Fruit fly (Drosophila melanogaster) whole organism, wandering third instar larva: Measurements from ENCODE around the gene CG31109.
A peak's percentile ranks its signal among the peaks of the same experiment; 100 is the strongest.

Experiments used
- Abd-B ChIP-seq: fragments of >200 bp; optimal IDR thresholded peaks from 2 replicates; lab custom pipeline; 2017; ENCODE audit warnings: missing biosample characterization, missing genetic modification characterization
- CG32264 ChIP-seq: fragments of 200-800 bp; sonication (Bioruptor generic); optimal IDR thresholded peaks from 2 replicates; lab custom pipeline; 2016; ENCODE audit warnings: missing biosample characterization, missing genetic modification characterization
- CrebA ChIP-seq: fragments of 200-800 bp; sonication (Bioruptor generic); optimal IDR thresholded peaks from 2 replicates; lab custom pipeline; 2016; ENCODE audit warnings: missing biosample characterization, mild to moderate bottlenecking, missing genetic modification characterization, borderline replicate concordance
- Hnf4 ChIP-seq: fragments of 200-800 bp; sonication (Bioruptor generic); optimal IDR thresholded peaks from 2 replicates; lab custom pipeline; 2016; ENCODE audit warnings: missing biosample characterization, mild to moderate bottlenecking, missing genetic modification characterization
- Hr83 ChIP-seq: fragments of 200-300 bp; sonication (Bioruptor generic); optimal IDR thresholded peaks from 2 replicates; lab custom pipeline; 2016; ENCODE audit warnings: missing biosample characterization, mild to moderate bottlenecking, missing genetic modification characterization, moderate library complexity; ENCODE audit not compliant: poor library complexity, severe bottlenecking
- Jra ChIP-seq: sonication (Bioruptor generic); optimal IDR thresholded peaks from 2 replicates; lab custom pipeline; 2016; ENCODE audit warnings: missing biosample characterization, missing genetic modification characterization
- Mio ChIP-seq: sonication (Bioruptor generic); optimal IDR thresholded peaks from 2 replicates; lab custom pipeline; 2016; ENCODE audit warnings: missing biosample characterization, missing genetic modification characterization
- Myc ChIP-seq: fragments of >200 bp; optimal IDR thresholded peaks from 2 replicates; lab custom pipeline; 2017
- N ChIP-seq: fragments of >200 bp; optimal IDR thresholded peaks from 2 replicates; lab custom pipeline; 2018; ENCODE audit warnings: missing biosample characterization, missing external identifiers, missing genetic modification characterization
- OdsH ChIP-seq: fragments of 200-800 bp; sonication (Bioruptor generic); optimal IDR thresholded peaks from 2 replicates; lab custom pipeline; 2016; ENCODE audit warnings: missing biosample characterization, mild to moderate bottlenecking, missing genetic modification characterization
- Rel ChIP-seq, 2 experiments: fragments of 200-800 bp; sonication (Bioruptor generic) in 1 of 2; optimal IDR thresholded peaks; 2 replicates in 1 of 2; 3 replicates in 1 of 2; lab custom pipeline; 2016 to 2019; ENCODE audit warnings: mild to moderate bottlenecking in 2 of 2, missing biosample characterization in 2 of 2, missing genetic modification characterization in 2 of 2, moderate library complexity in 1 of 2
- Vsx2 ChIP-seq: fragments of 200-300, 225-300 bp; sonication (Bioruptor generic); optimal IDR thresholded peaks from 2 replicates; lab custom pipeline; 2018; ENCODE audit warnings: missing biosample characterization, missing genetic modification characterization; ENCODE audit not compliant: partially characterized antibody
- br ChIP-seq: fragments of 200-800 bp; sonication (Bioruptor generic); optimal IDR thresholded peaks from 2 replicates; lab custom pipeline; 2016; ENCODE audit warnings: missing biosample characterization, missing genetic modification characterization
- dl ChIP-seq, 2 experiments: fragments of 175-275, 200-275 bp in 1 of 2; fragments of 200-275 bp in 1 of 2; sonication (Bioruptor generic); optimal IDR thresholded peaks; lab custom pipeline; 2018; ENCODE audit warnings: mild to moderate bottlenecking in 2 of 2, missing biosample characterization in 2 of 2, missing genetic modification characterization in 2 of 2, moderate library complexity in 2 of 2; ENCODE audit not compliant: partially characterized antibody in 2 of 2, insufficient read depth in 1 of 2
- dmrt93B ChIP-seq: fragments of 200-800 bp; sonication (Bioruptor generic); optimal IDR thresholded peaks from 2 replicates; lab custom pipeline; 2018; ENCODE audit warnings: missing biosample characterization, mild to moderate bottlenecking, missing genetic modification characterization
- ey ChIP-seq: fragments of 200-800 bp; sonication (Bioruptor generic); optimal IDR thresholded peaks from 2 replicates; lab custom pipeline; 2016; ENCODE audit warnings: missing biosample characterization, missing genetic modification characterization
- foxo ChIP-seq, 2 experiments: fragments of 200-800 bp; sonication (Bioruptor generic); optimal IDR thresholded peaks; 2 replicates in 1 of 2; 3 replicates in 1 of 2; lab custom pipeline; 2016 to 2017; ENCODE audit warnings: missing biosample characterization in 2 of 2, missing genetic modification characterization in 2 of 2
- fru ChIP-seq: fragments of 200-800 bp; sonication (Bioruptor generic); optimal IDR thresholded peaks from 3 replicates; lab custom pipeline; 2016; ENCODE audit warnings: missing biosample characterization, mild to moderate bottlenecking, missing genetic modification characterization
- h ChIP-seq: fragments of 200-800 bp; sonication (Bioruptor generic); optimal IDR thresholded peaks from 3 replicates; lab custom pipeline; 2016; ENCODE audit warnings: missing biosample characterization, mild to moderate bottlenecking, missing genetic modification characterization
- jim ChIP-seq: fragments of 175-275, 200-325 bp; sonication (Bioruptor generic); optimal IDR thresholded peaks from 2 replicates; lab custom pipeline; 2016; ENCODE audit warnings: missing biosample characterization, mild to moderate bottlenecking, missing genetic modification characterization
- lola ChIP-seq: fragments of >200 bp; optimal IDR thresholded peaks from 2 replicates; lab custom pipeline; 2017; ENCODE audit warnings: missing biosample characterization, missing genetic modification characterization
- pan ChIP-seq: fragments of >200 bp; optimal IDR thresholded peaks from 2 replicates; lab custom pipeline; 2017
- psq ChIP-seq: fragments of 200-800 bp; sonication (Bioruptor generic); optimal IDR thresholded peaks from 3 replicates; lab custom pipeline; 2017; ENCODE audit warnings: missing biosample characterization, mild to moderate bottlenecking, missing genetic modification characterization, moderate library complexity
- rgr ChIP-seq: fragments of 200-800 bp; sonication (Bioruptor generic); optimal IDR thresholded peaks from 3 replicates; lab custom pipeline; 2016; ENCODE audit warnings: missing biosample characterization, mild to moderate bottlenecking, missing genetic modification characterization
- sage ChIP-seq: fragments of 200-800 bp; sonication (Bioruptor generic); optimal IDR thresholded peaks from 2 replicates; lab custom pipeline; 2016; ENCODE audit warnings: missing biosample characterization, mild to moderate bottlenecking, missing genetic modification characterization
- sv ChIP-seq: fragments of 200-800 bp; sonication (Bioruptor generic); optimal IDR thresholded peaks from 3 replicates; lab custom pipeline; 2016; ENCODE audit warnings: missing biosample characterization, missing genetic modification characterization
- tai ChIP-seq: sonication (Bioruptor generic); optimal IDR thresholded peaks from 2 replicates; lab custom pipeline; 2016; ENCODE audit warnings: missing biosample characterization, missing genetic modification characterization
- usp ChIP-seq: fragments of >200 bp; optimal IDR thresholded peaks from 2 replicates; lab custom pipeline; 2017; ENCODE audit warnings: missing biosample characterization, missing genetic modification characterization
- woc ChIP-seq: sonication (Bioruptor generic); optimal IDR thresholded peaks from 2 replicates; lab custom pipeline; 2016; ENCODE audit warnings: missing biosample characterization, mild to moderate bottlenecking, missing genetic modification characterization

CG31109 gene

DNA sequence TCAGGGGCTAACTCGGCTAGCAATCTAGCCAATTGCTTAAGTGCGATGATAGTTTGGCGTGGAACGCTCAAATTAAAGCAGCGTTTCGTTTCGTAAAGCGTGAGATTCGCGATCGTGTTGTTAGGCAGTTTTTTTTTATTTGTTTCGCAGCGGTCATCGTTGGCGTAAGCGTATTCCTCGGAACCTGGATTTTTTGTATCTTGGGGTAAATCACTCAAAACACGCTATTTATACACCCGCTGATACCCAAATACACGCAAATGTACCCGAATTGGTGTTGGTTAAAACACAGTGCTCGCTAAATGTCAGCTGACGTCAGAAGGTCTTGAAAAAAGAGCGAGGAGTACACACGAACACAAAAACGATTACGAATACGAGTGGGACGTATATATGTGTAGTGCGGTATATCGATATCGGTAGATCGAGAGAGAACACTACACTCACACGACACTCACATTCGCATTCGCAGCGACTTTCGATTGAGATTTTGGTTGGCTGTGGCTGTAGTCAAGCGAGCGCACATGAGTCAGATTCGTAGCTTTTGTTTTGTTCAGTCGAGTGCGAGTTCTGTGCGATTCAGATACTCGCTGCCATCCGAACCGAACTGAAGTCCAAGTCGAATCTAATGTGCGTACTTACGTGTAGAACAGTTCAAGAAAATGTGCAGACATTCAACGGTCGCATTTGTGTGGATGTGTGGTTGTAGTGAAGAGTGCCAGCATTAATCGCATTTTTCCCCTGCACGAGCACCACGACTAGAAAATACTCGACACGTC, 4.5 kb downstream of the CG31109 start (continued):
- TF ChIP-seq foxo (GFP tag; optimal IDR thresholded peaks at IDR 0.05; lab: Kevin White, UChicago) (peak; percentile 29 to 48), woc (GFP tag; lab: Kevin White, UChicago) (peak; percentile 52), h (GFP tag; lab: Kevin White, UChicago) (peak; percentile 71), N (peak; percentile 82), Rel (GFP tag; optimal IDR thresholded peaks at IDR 0.05; lab: Kevin White, UChicago) (peak; percentile 80), Rel (tag; optimal IDR thresholded peaks at IDR 0.05; lab: Kevin White, UChicago) (peak; percentile 97), dl (GFP tag; optimal IDR thresholded peaks at IDR 0.05; lab: Kevin White, UChicago; ENCODE audit: insufficient read depth in 1 of 2, partially characterized antibody in 2 of 2) (peak; percentile 63 to 78), Mio (GFP tag; lab: Kevin White, UChicago) (no peak), fru (GFP tag; lab: Kevin White, UChicago) (no peak), Abd-B (GFP tag; lab: Kevin White, UChicago) (no peak), CG32264 (no peak), rgr (peak; percentile 61)

dm6 chr3R:25049383-25049741, 5.1 kb downstream of the CG31109 start, which contains the start of gene CG11791:
Gene CG11791, plus strand, starts transcription at chr3R:25049616.
- TF ChIP-seq psq (GFP tag; lab: Kevin White, UChicago) (no peak), Myc (lab: Kevin White, UChicago) (peak; percentile 46)
- TF ChIP-seq, all 38 proteins: peak for 1

DNA sequence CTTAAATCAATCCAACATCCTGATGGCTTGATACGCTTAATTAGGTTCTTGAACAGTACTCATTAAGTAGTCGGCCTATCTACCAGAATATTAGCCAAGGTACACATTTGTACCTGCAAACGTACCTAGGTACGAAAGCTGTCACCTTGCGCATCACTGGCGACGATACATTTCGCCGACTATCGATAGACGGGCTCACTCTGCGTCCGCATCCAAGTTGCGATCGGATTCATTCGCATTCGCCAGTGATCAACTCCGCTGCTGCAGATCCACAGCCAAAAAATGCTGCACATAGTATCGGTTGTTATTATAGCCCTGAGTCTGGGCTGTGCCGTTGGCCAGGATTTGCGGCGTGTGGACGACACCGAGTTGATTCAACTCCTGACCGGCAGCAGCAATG, 6.9 kb downstream of the CG31109 start, which contains the start of gene CG11790:
Gene CG11790 (plus strand): TSS at position 203 of the 400 bp plus-strand sequence.
- TF ChIP-seq usp (GFP tag; lab: Kevin White, UChicago): no peak
- TF ChIP-seq woc (GFP tag; lab: Kevin White, UChicago): peak; percentile 90
- peak; percentile 31 for TF ChIP-seq Jra (GFP tag; lab: Kevin White, UChicago)
- peak; percentile 92 for TF ChIP-seq Myc (lab: Kevin White, UChicago)
- no peak for TF ChIP-seq lola (GFP tag; lab: Kevin White, UChicago)
- peak; percentile 19 for TF ChIP-seq Hr83 (GFP tag; lab: Kevin White, UChicago)
- TF ChIP-seq, all 38 proteins: peak for 4

- TF ChIP-seq Hr83 (GFP tag; lab: Kevin White, UChicago) (no peak), Vsx2 (GFP tag; lab: Kevin White, UChicago) (no peak), ey (GFP tag; lab: Kevin White, UChicago) (no peak), CrebA (GFP tag; lab: Kevin White, UChicago) (no peak), rgr (no peak), Mio (GFP tag; lab: Kevin White, UChicago) (no peak), tai (no peak), Abd-B (GFP tag; lab: Kevin White, UChicago) (no peak), br (GFP tag; lab: Kevin White, UChicago) (no peak), Rel (GFP tag; optimal IDR thresholded peaks at IDR 0.05; lab: Kevin White, UChicago) (no peak), Rel (tag; optimal IDR thresholded peaks at IDR 0.05; lab: Kevin White, UChicago) (no peak), sage (GFP tag; lab: Kevin White, UChicago) (no peak), sv (no peak), usp (GFP tag; lab: Kevin White, UChicago) (no peak), Hnf4 (GFP tag; lab: Kevin White, UChicago) (no peak), lola (GFP tag; lab: Kevin White, UChicago) (no peak)
These were observed 8.4 kb downstream of the CG31109 start, which contains the start of gene CG11786 for dm6 chr3R:25046023-25046422. Gene CG11786, plus strand, starts transcription at chr3R:25046323.

dm6 chr3R:25044816-25045551, 9.5 kb downstream of the CG31109 start, which contains the start of gene 5PtaseI:
Gene 5PtaseI, minus strand, starts transcription at chr3R:25045151.
- TF ChIP-seq dmrt93B (GFP tag; lab: Kevin White, UChicago) (no peak), usp (GFP tag; lab: Kevin White, UChicago) (no peak), foxo (GFP tag; optimal IDR thresholded peaks at IDR 0.05; lab: Kevin White, UChicago) (no peak), rgr (no peak), Jra (GFP tag; lab: Kevin White, UChicago) (no peak), pan (lab: Kevin White, UChicago) (no peak), OdsH (no peak), br (GFP tag; lab: Kevin White, UChicago) (no peak), jim (GFP tag; lab: Kevin White, UChicago) (no peak), dl (GFP tag; optimal IDR thresholded peaks at IDR 0.05; lab: Kevin White, UChicago; ENCODE audit: insufficient read depth in 1 of 2, partially characterized antibody in 2 of 2) (no peak), fru (GFP tag; lab: Kevin White, UChicago) (no peak), psq (GFP tag; lab: Kevin White, UChicago) (no peak), ey (GFP tag; lab: Kevin White, UChicago) (no peak)
